Worm (Caenorhabditis elegans): ENCODE data around the gene R11H6.4.

DNA sequence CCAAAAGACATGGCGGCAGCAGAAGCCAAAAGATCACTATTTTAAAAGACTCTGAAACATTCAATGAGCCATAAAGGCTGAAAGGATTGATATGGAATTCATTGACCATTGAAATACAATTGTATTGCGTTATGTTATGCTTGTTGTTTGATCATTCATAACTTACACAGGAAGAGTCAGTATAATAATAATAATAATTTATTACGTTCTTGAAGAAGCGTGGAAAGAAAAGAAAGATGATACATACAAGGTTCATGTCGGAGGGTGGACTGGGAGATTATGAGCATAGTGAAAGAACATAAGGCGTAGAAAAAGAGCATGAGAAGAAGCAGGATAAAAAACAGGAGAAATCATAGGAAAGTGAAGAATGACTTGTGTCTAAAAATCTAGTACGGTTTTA, 30.3 kb downstream of the R11H6.4 start, which contains the start of gene F43D2.7:
- no peak for TF ChIP-seq dao-5 (tag; optimal IDR thresholded peaks at IDR 0.05)
- TF ChIP-seq W03F9.2 (tag; optimal IDR thresholded peaks at IDR 0.05), result no peak

Measured in whole organism, L4/young adult.